Worm (Caenorhabditis elegans): ENCODE measurements around the gene old-1.

DNA sequence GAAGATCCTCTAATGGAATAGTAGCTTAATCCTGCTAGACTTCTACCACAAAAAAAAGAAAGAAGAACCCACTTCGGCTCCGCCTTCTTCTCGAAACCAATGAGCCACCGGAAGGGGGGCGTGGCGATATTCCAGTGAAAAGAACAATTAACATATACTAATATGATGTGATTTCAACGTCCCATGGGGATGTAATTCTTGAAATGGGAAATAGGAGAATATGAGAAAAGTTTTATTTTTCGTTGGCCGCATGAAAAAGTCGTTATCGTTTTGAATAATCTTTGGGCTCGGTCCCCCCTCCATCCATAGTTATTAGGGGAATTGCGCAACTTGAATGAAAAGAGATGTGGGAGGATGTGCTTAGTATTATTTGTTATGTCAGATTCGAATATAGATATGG is 31.7 kb upstream of the old-1 start, which contains the start of gene unc-4:
- TF ChIP-seq efl-1 (optimal IDR thresholded peaks at IDR 0.05) (no peak), efl-1 (GFP tag; optimal IDR thresholded peaks at IDR 0.05 in 1 of 2) (no peak), mdl-1 (tag; optimal IDR thresholded peaks at IDR 0.05) (no peak), nhr-85 (tag) (no peak), nhr-237 (tag; optimal IDR thresholded peaks at IDR 0.05) (no peak), isw-1 (GFP tag; IDR thresholded peaks at IDR 0.05) (no peak), fkh-10 (GFP tag; optimal IDR thresholded peaks at IDR 0.05) (no peak), unc-62 (GFP tag; optimal IDR thresholded peaks at IDR 0.05) (no peak), egl-27 (tag; optimal IDR thresholded peaks at IDR 0.05) (no peak), snpc-4 (tag; optimal IDR thresholded peaks at IDR 0.05) (no peak), fos-1 (tag; optimal IDR thresholded peaks at IDR 0.05) (no peak), skn-1 (tag; optimal IDR thresholded peaks at IDR 0.05) (no peak)

Data from whole organism, L1 larva.